Worm (Caenorhabditis elegans): ENCODE results near the gene exc-15.

- TF ChIP-seq ztf-29 (GFP tag; IDR thresholded peaks at IDR 0.05) (no peak), klf-2 (GFP tag; conservative IDR thresholded peaks at IDR 0.05) (no peak), T22C8.4 (GFP tag; IDR thresholded peaks at IDR 0.05) (no peak), cog-1 (tag; optimal IDR thresholded peaks at IDR 0.05) (no peak), flt-1 (GFP tag; IDR thresholded peaks at IDR 0.05) (no peak), med-1 (GFP tag; optimal IDR thresholded peaks at IDR 0.05; ENCODE audit: insufficient read depth) (no peak), ztf-23 (GFP tag; IDR thresholded peaks at IDR 0.05) (no peak), ref-1 (GFP tag; conservative IDR thresholded peaks at IDR 0.05) (no peak), tab-1 (GFP tag; IDR thresholded peaks at IDR 0.05) (no peak)
Measured at ce11 chrV:4487888-4488287, 4.6 kb downstream of the exc-15 start.
